Fruit fly (Drosophila melanogaster) whole organism, embryonic: Measurements from ENCODE around the gene CG31804.
A peak's percentile ranks its signal among the peaks of the same experiment; 100 is the strongest.

Source experiments
- Adf1 ChIP-seq: fragments of 200-800 bp; sonication (Bioruptor generic); IDR thresholded peaks from 2 replicates; pipeline ENCODE4 v1.3.6; 2022; ENCODE audit warnings: missing biosample characterization, missing genetic modification characterization
- CG10147 ChIP-seq: fragments of 200-800 bp; sonication (Bioruptor generic); optimal IDR thresholded peaks from 2 replicates; lab custom pipeline; 2019; ENCODE audit warnings: missing biosample characterization, mild to moderate bottlenecking, missing genetic modification characterization, moderate library complexity
- CG11093 ChIP-seq: fragments of 200-800 bp; sonication (Bioruptor generic); IDR thresholded peaks from 3 replicates; pipeline ENCODE4 v1.3.6; 2022; ENCODE audit warnings: missing biosample characterization, missing genetic modification characterization
- CG12659 ChIP-seq: fragments of 200-800 bp; sonication (Bioruptor generic); optimal IDR thresholded peaks from 3 replicates; lab custom pipeline; 2017; ENCODE audit warnings: mild to moderate bottlenecking, missing biosample characterization, missing genetic modification reagents, missing genetic modification characterization
- CG14050 ChIP-seq: fragments of 200-800 bp; sonication (Bioruptor generic); IDR thresholded peaks from 3 replicates; pipeline ENCODE4 v1.3.6; 2022; ENCODE audit warnings: missing biosample characterization, missing genetic modification characterization
- CG14965 ChIP-seq: fragments of 200-800 bp; sonication (Bioruptor generic); optimal IDR thresholded peaks from 2 replicates; lab custom pipeline; 2016; ENCODE audit warnings: missing biosample characterization, missing genetic modification characterization, borderline replicate concordance
- CG15073 ChIP-seq: fragments of 200-800 bp; sonication (Bioruptor generic); optimal IDR thresholded peaks from 2 replicates; lab custom pipeline; 2016; ENCODE audit warnings: missing biosample characterization, missing genetic modification characterization
- CG15269 ChIP-seq: fragments of 200-800 bp; sonication (Bioruptor generic); optimal IDR thresholded peaks from 2 replicates; lab custom pipeline; 2018; ENCODE audit warnings: missing biosample characterization, mild to moderate bottlenecking, missing genetic modification characterization, moderate library complexity
- CG15696 ChIP-seq: fragments of 200-800 bp; sonication (Bioruptor generic); optimal IDR thresholded peaks from 2 replicates; lab custom pipeline; 2019; ENCODE audit warnings: missing biosample characterization, mild to moderate bottlenecking, missing genetic modification characterization, moderate library complexity
- CG17186 ChIP-seq: fragments of 200-800 bp; sonication (Bioruptor generic); optimal IDR thresholded peaks from 3 replicates; lab custom pipeline; 2017; ENCODE audit warnings: missing biosample characterization, missing genetic modification reagents, missing genetic modification characterization
- CG1792 ChIP-seq: fragments of 200-800 bp; sonication (Bioruptor generic); optimal IDR thresholded peaks from 2 replicates; lab custom pipeline; 2016; ENCODE audit warnings: missing biosample characterization, missing genetic modification characterization
- CG18764 ChIP-seq: fragments of 200-800 bp; sonication (Bioruptor generic); optimal IDR thresholded peaks from 3 replicates; lab custom pipeline; 2016; ENCODE audit warnings: missing biosample characterization, missing genetic modification characterization
- CG2889 ChIP-seq: fragments of 200-800 bp; sonication (Bioruptor generic); IDR thresholded peaks from 3 replicates; pipeline ENCODE4 v1.3.6; 2022; ENCODE audit warnings: missing biosample characterization, missing genetic modification characterization
- CG33557 ChIP-seq: fragments of 200-800 bp; sonication (Bioruptor generic); optimal IDR thresholded peaks from 2 replicates; lab custom pipeline; 2019; ENCODE audit warnings: missing biosample characterization, mild to moderate bottlenecking, missing genetic modification characterization, moderate library complexity
- CG34224 ChIP-seq: fragments of 200-800 bp; sonication (Bioruptor generic); IDR thresholded peaks from 3 replicates; pipeline ENCODE4 v1.3.6; 2022; ENCODE audit warnings: missing biosample characterization, missing genetic modification characterization; ENCODE audit not compliant: partially characterized antibody
- CG5245 ChIP-seq: fragments of 200-800 bp; sonication (Bioruptor generic); optimal IDR thresholded peaks from 3 replicates; lab custom pipeline; 2016; ENCODE audit warnings: missing biosample characterization, missing genetic modification characterization
- CG6854 ChIP-seq: fragments of 200-800 bp; sonication (Bioruptor generic); optimal IDR thresholded peaks from 3 replicates; lab custom pipeline; 2017; ENCODE audit warnings: missing biosample characterization, mild to moderate bottlenecking, missing genetic modification characterization
- CG7987 ChIP-seq: fragments of 200-800 bp; sonication (Bioruptor generic); optimal IDR thresholded peaks from 2 replicates; lab custom pipeline; 2018; ENCODE audit warnings: missing biosample characterization, mild to moderate bottlenecking, missing genetic modification characterization, moderate library complexity
- CG9727 ChIP-seq: fragments of 200-800 bp; sonication (Bioruptor generic); optimal IDR thresholded peaks from 3 replicates; lab custom pipeline; 2017; ENCODE audit warnings: missing biosample characterization, mild to moderate bottlenecking, missing genetic modification characterization
- CoRest ChIP-seq: fragments of 200-800 bp; sonication (Bioruptor generic); optimal IDR thresholded peaks from 3 replicates; lab custom pipeline; 2018; ENCODE audit warnings: missing biosample characterization, mild to moderate bottlenecking, missing genetic modification characterization, moderate library complexity
- D19A ChIP-seq: fragments of 200-800 bp; optimal IDR thresholded peaks from 3 replicates; lab custom pipeline; 2019; ENCODE audit warnings: missing biosample characterization, mild to moderate bottlenecking, missing genetic modification characterization, moderate library complexity
- Dbx ChIP-seq: fragments of 200-800 bp; sonication (Bioruptor generic); IDR thresholded peaks from 3 replicates; pipeline ENCODE4 v1.3.6; 2022; ENCODE audit warnings: missing biosample characterization, missing genetic modification characterization
- Dll ChIP-seq: fragments of 200-800 bp; sonication (Bioruptor generic); IDR thresholded peaks from 4 replicates; pipeline ENCODE4 v1.3.6; 2022; ENCODE audit warnings: missing biosample characterization, missing genetic modification characterization; ENCODE audit not compliant: partially characterized antibody
- ERR ChIP-seq: fragments of 200-800 bp; sonication (Bioruptor generic); optimal IDR thresholded peaks from 2 replicates; lab custom pipeline; 2016; ENCODE audit warnings: missing biosample characterization, missing genetic modification characterization
- H15 ChIP-seq: fragments of 200-800 bp; sonication (Bioruptor generic); IDR thresholded peaks from 3 replicates; pipeline ENCODE4 v1.3.6; 2022; ENCODE audit warnings: missing biosample characterization, missing genetic modification characterization
- Optix ChIP-seq: fragments of 200-800 bp; sonication (Bioruptor generic); IDR thresholded peaks from 3 replicates; pipeline ENCODE4 v1.3.6; 2022; ENCODE audit warnings: missing biosample characterization, missing genetic modification characterization
- PHDP ChIP-seq: fragments of 200-800 bp; sonication (Bioruptor generic); optimal IDR thresholded peaks from 3 replicates; lab custom pipeline; 2018; ENCODE audit warnings: missing biosample characterization, mild to moderate bottlenecking, missing genetic modification characterization, moderate library complexity
- Pdp1 ChIP-seq, 2 experiments: fragments of 200-800 bp; sonication (Bioruptor generic); optimal IDR thresholded peaks; 3 replicates each; lab custom pipeline; 2016; ENCODE audit warnings: missing biosample characterization in 2 of 2, missing genetic modification characterization in 2 of 2, mild to moderate bottlenecking in 1 of 2, moderate library complexity in 1 of 2
- Ptx1 ChIP-seq: fragments of 200-800 bp; sonication (Bioruptor generic); IDR thresholded peaks from 2 replicates; pipeline ENCODE4 v1.3.6; 2022; ENCODE audit warnings: missing biosample characterization, missing genetic modification characterization
- Stat92E ChIP-seq, 3 experiments: fragments of >200 bp in 2 of 3; fragments of 200-800 bp in 1 of 3; sonication (Bioruptor generic) in 1 of 3; optimal IDR thresholded peaks; 2 replicates each; lab custom pipeline; 2017 to 2019; ENCODE audit warnings: missing biosample characterization in 3 of 3, missing genetic modification characterization in 3 of 3, mild to moderate bottlenecking in 1 of 3, moderate library complexity in 1 of 3
- ara ChIP-seq: fragments of 200-800 bp; sonication (Bioruptor generic); IDR thresholded peaks from 2 replicates; pipeline ENCODE4 v1.3.6; 2022; ENCODE audit warnings: missing biosample characterization, missing genetic modification characterization
- az2 ChIP-seq: fragments of 200-800 bp; sonication (Bioruptor generic); optimal IDR thresholded peaks from 3 replicates; lab custom pipeline; 2016; ENCODE audit warnings: missing biosample characterization, missing genetic modification characterization
- cas ChIP-seq: fragments of 200-800 bp; sonication (Bioruptor generic); IDR thresholded peaks from 2 replicates; pipeline ENCODE4 v1.3.6; 2022; ENCODE audit warnings: missing biosample characterization, missing genetic modification characterization
- ci ChIP-seq: fragments of 200-800 bp; sonication (Bioruptor generic); IDR thresholded peaks from 3 replicates; pipeline ENCODE4 v1.3.6; 2022; ENCODE audit warnings: missing biosample characterization, missing genetic modification characterization
- da ChIP-seq: fragments of 200-800 bp; sonication (Bioruptor generic); optimal IDR thresholded peaks from 2 replicates; lab custom pipeline; 2016; ENCODE audit warnings: missing biosample characterization, missing genetic modification characterization
- disco-r ChIP-seq: fragments of 200-800 bp; sonication (Bioruptor generic); optimal IDR thresholded peaks from 2 replicates; lab custom pipeline; 2016; ENCODE audit warnings: missing biosample characterization, missing genetic modification characterization
- dm ChIP-seq: fragments of 200-800 bp; sonication (Bioruptor generic); optimal IDR thresholded peaks from 3 replicates; lab custom pipeline; 2016; ENCODE audit warnings: missing biosample characterization, missing genetic modification characterization
- hbn ChIP-seq: fragments of 200-800 bp; sonication (Bioruptor generic); IDR thresholded peaks from 2 replicates; pipeline ENCODE4 v1.3.6; 2022; ENCODE audit warnings: missing biosample characterization, missing genetic modification characterization; ENCODE audit not compliant: partially characterized antibody
- kni ChIP-seq: fragments of 200-800 bp; sonication (Bioruptor generic); optimal IDR thresholded peaks from 3 replicates; lab custom pipeline; 2017; ENCODE audit warnings: mild to moderate bottlenecking, missing biosample characterization, missing genetic modification reagents, missing genetic modification characterization
- lola ChIP-seq, 3 experiments: fragments of >200 bp in 2 of 3; fragments of 200-800 bp in 1 of 3; sonication (Bioruptor generic) in 1 of 3; optimal IDR thresholded peaks; 2 replicates each; lab custom pipeline; 2017 to 2019; ENCODE audit warnings: missing biosample characterization in 3 of 3, missing genetic modification characterization in 3 of 3, mild to moderate bottlenecking in 1 of 3, moderate library complexity in 1 of 3
- nom ChIP-seq: fragments of 200-800 bp; sonication (Bioruptor generic); optimal IDR thresholded peaks from 2 replicates; lab custom pipeline; 2017; ENCODE audit warnings: missing biosample characterization, missing genetic modification characterization, mild to moderate bottlenecking, moderate library complexity, missing genetic modification reagents
- onecut ChIP-seq: fragments of 200-800 bp; sonication (Bioruptor generic); IDR thresholded peaks from 2 replicates; pipeline ENCODE4 v1.3.6; 2022; ENCODE audit warnings: missing biosample characterization, missing genetic modification characterization
- pita ChIP-seq: fragments of 200-800 bp; sonication (Bioruptor generic); optimal IDR thresholded peaks from 2 replicates; lab custom pipeline; 2017; ENCODE audit warnings: missing biosample characterization, mild to moderate bottlenecking, missing genetic modification characterization
- repo ChIP-seq: fragments of 200-800 bp; sonication (Bioruptor generic); optimal IDR thresholded peaks from 2 replicates; lab custom pipeline; 2016; ENCODE audit warnings: missing biosample characterization, missing genetic modification characterization
- tin ChIP-seq: fragments of 200-800 bp; sonication (Bioruptor generic); optimal IDR thresholded peaks from 3 replicates; lab custom pipeline; 2016; ENCODE audit warnings: missing biosample characterization, missing genetic modification characterization
- tio ChIP-seq: fragments of 200-800 bp; sonication (Bioruptor generic); optimal IDR thresholded peaks from 2 replicates; lab custom pipeline; 2017; ENCODE audit warnings: missing biosample characterization, missing genetic modification characterization, inconsistent platforms
- tll ChIP-seq, 2 experiments: fragments of 200-800 bp in 1 of 2; fragments of >200 bp in 1 of 2; sonication (Bioruptor generic) in 1 of 2; optimal IDR thresholded peaks; 2 replicates each; lab custom pipeline; 2017 to 2019; ENCODE audit warnings: missing biosample characterization in 2 of 2, missing genetic modification characterization in 2 of 2, mild to moderate bottlenecking in 1 of 2, moderate library complexity in 1 of 2
- vnd ChIP-seq: fragments of 200-800 bp; sonication (Bioruptor generic); IDR thresholded peaks from 3 replicates; pipeline ENCODE4 v1.3.6; 2022; ENCODE audit warnings: missing biosample characterization, missing genetic modification characterization; ENCODE audit not compliant: partially characterized antibody

Gene CG31804

dm6 chr2L:17383588-17384308 is 20.5 kb downstream of the CG31804 start, which contains the start of gene Lrch (continued):
- TF ChIP-seq CG34224 (GFP tag; lab: Robert Waterston, UW) (peak; percentile 60), tio (GFP tag; lab: Kevin White, UChicago) (no peak), Dll (GFP tag; lab: Robert Waterston, UW) (peak; percentile 72; the same call in 3 of the 4 replicates), kni (GFP tag; lab: Kevin White, UChicago) (peak; percentile 52), da (no peak), az2 (GFP tag; lab: Kevin White, UChicago) (no peak), CG5245 (GFP tag; lab: Kevin White, UChicago) (peak; percentile 22), CG2889 (GFP tag; lab: Robert Waterston, UW) (no peak), CG18764 (no peak), CG33557 (GFP tag; lab: Kevin White, UChicago) (peak; percentile 47), hbn (GFP tag; lab: Robert Waterston, UW) (peak; percentile 41; the same call in 1 of the 2 replicates), CG6854 (GFP tag; lab: Kevin White, UChicago) (no peak), nom (GFP tag; lab: Kevin White, UChicago) (peak; percentile 56), tll (GFP tag; optimal IDR thresholded peaks at IDR 0.05; lab: Kevin White, UChicago) (peak in 1 of 2 experiments; percentile 21), Optix (GFP tag; lab: Robert Waterston, UW) (0 out of 3 replicates have a peak, but pooled peaks have one; percentile 47), CG1792 (GFP tag; lab: Kevin White, UChicago) (no peak), Adf1 (GFP tag; lab: Robert Waterston, UW) (peak; percentile 91), pita (GFP tag; lab: Kevin White, UChicago) (no peak), CG17186 (GFP tag; lab: Kevin White, UChicago) (peak; percentile 78), ara (GFP tag; lab: Robert Waterston, UW) (0 out of 2 replicates have a peak, but pooled peaks have one; percentile 34), H15 (GFP tag; lab: Robert Waterston, UW) (0 out of 3 replicates have a peak, but pooled peaks have one; percentile 42), ERR (GFP tag; lab: Kevin White, UChicago) (peak; percentile 48), ci (GFP tag; lab: Robert Waterston, UW) (peak; percentile 67), CoRest (tag; lab: Kevin White, UChicago) (no peak), CG7987 (GFP tag; lab: Kevin White, UChicago) (peak; percentile 64), CG12659 (peak; percentile 47), Pdp1 (GFP tag; optimal IDR thresholded peaks at IDR 0.05; lab: Kevin White, UChicago) (no peak), repo (GFP tag; lab: Kevin White, UChicago) (peak; percentile 14), CG15696 (tag; lab: Kevin White, UChicago) (no peak), vnd (peak; percentile 56; the same call in 2 of the 3 replicates), tin (GFP tag; lab: Kevin White, UChicago) (peak; percentile 7), CG14965 (GFP tag; lab: Kevin White, UChicago) (no peak), cas (GFP tag; lab: Robert Waterston, UW) (no peak), Ptx1 (no peak), CG15073 (GFP tag; lab: Kevin White, UChicago) (no peak), Stat92E (GFP tag; optimal IDR thresholded peaks at IDR 0.05; lab: Kevin White, UChicago) (peak in 1 of 3 experiments; percentile 98), D19A (no peak), lola (GFP tag; optimal IDR thresholded peaks at IDR 0.05; lab: Kevin White, UChicago) (no peak), disco-r (GFP tag; lab: Kevin White, UChicago) (no peak), Dbx (GFP tag; lab: Robert Waterston, UW) (peak; percentile 41; the same call in 1 of the 3 replicates), CG15269 (tag; lab: Kevin White, UChicago) (peak; percentile 4), CG10147 (GFP tag; lab: Kevin White, UChicago) (peak; percentile 55), CG9727 (GFP tag; lab: Kevin White, UChicago) (no peak), CG11093 (GFP tag; lab: Robert Waterston, UW) (no peak), CG14050 (no peak), PHDP (peak; percentile 16), dm (GFP tag; lab: Kevin White, UChicago) (peak; percentile 44), onecut (GFP tag; lab: Robert Waterston, UW) (peak; percentile 68)
